Fruit fly (Drosophila melanogaster) whole organism, prepupa: Measurements from ENCODE around the gene Vm32E.
A peak's percentile ranks its signal among the peaks of the same experiment; 100 is the strongest.

Experiments
- Blimp-1 ChIP-seq: fragments of 200-800 bp; sonication (Bioruptor generic); optimal IDR thresholded peaks from 3 replicates; lab custom pipeline; 2017; ENCODE audit warnings: missing biosample characterization, missing genetic modification characterization, mild to moderate bottlenecking, moderate library complexity, missing genetic modification reagents
- CG10631 ChIP-seq: fragments of 200-800 bp; sonication (Bioruptor generic); optimal IDR thresholded peaks from 2 replicates; lab custom pipeline; 2016; ENCODE audit warnings: missing biosample characterization, missing genetic modification characterization
- CG10669 ChIP-seq: fragments of 200-800 bp; sonication (Bioruptor generic); optimal IDR thresholded peaks from 3 replicates; lab custom pipeline; 2018; ENCODE audit warnings: missing biosample characterization, mild to moderate bottlenecking, missing genetic modification characterization, moderate library complexity
- CG11294 ChIP-seq: fragments of 200-800 bp; sonication (Bioruptor generic); IDR thresholded peaks from 2 replicates; pipeline ENCODE4 v1.3.6; 2022; ENCODE audit warnings: missing biosample characterization, missing genetic modification characterization
- CG11762 ChIP-seq: fragments of 200-800 bp; sonication (Bioruptor generic); optimal IDR thresholded peaks from 3 replicates; lab custom pipeline; 2016; ENCODE audit warnings: missing biosample characterization, missing genetic modification characterization; ENCODE audit not compliant: insufficient read depth
- CG11902 ChIP-seq: fragments of 200-800 bp; sonication (Bioruptor generic); optimal IDR thresholded peaks from 3 replicates; lab custom pipeline; 2016; ENCODE audit warnings: missing biosample characterization, missing genetic modification characterization
- CG15336 ChIP-seq: fragments of 200-800 bp; sonication (Bioruptor generic); IDR thresholded peaks from 2 replicates; pipeline ENCODE4 v1.3.6; 2022; ENCODE audit warnings: missing biosample characterization, missing genetic modification characterization
- CG1621 ChIP-seq: fragments of 200-800 bp; sonication (Bioruptor generic); optimal IDR thresholded peaks from 3 replicates; lab custom pipeline; 2018; ENCODE audit warnings: missing biosample characterization, mild to moderate bottlenecking, missing genetic modification characterization
- CG16779 ChIP-seq: fragments of 200-800 bp; sonication (Bioruptor generic); optimal IDR thresholded peaks from 3 replicates; lab custom pipeline; 2017; ENCODE audit warnings: missing biosample characterization, mild to moderate bottlenecking, missing genetic modification characterization
- CG3032 ChIP-seq: fragments of 200-800 bp; optimal IDR thresholded peaks from 2 replicates; lab custom pipeline; 2019; ENCODE audit warnings: missing biosample characterization, mild to moderate bottlenecking, missing genetic modification characterization, moderate library complexity
- CG31627 ChIP-seq: fragments of 200-800 bp; sonication (Bioruptor generic); optimal IDR thresholded peaks from 3 replicates; lab custom pipeline; 2016; ENCODE audit warnings: missing biosample characterization, missing genetic modification characterization
- CG32006 ChIP-seq: fragments of 200-800 bp; sonication (Bioruptor generic); optimal IDR thresholded peaks from 3 replicates; lab custom pipeline; 2017; ENCODE audit warnings: missing biosample characterization, mild to moderate bottlenecking, missing genetic modification characterization
- CG3919 ChIP-seq: fragments of 200-800 bp; sonication (Bioruptor generic); optimal IDR thresholded peaks from 3 replicates; lab custom pipeline; 2016; ENCODE audit warnings: missing biosample characterization, missing genetic modification characterization
- CG4318 ChIP-seq: fragments of 200-800 bp; sonication (Bioruptor generic); optimal IDR thresholded peaks from 3 replicates; lab custom pipeline; 2017; ENCODE audit warnings: missing biosample characterization, mild to moderate bottlenecking, missing genetic modification characterization
- CG6163 ChIP-seq: fragments of 200-800 bp; sonication (Bioruptor generic); IDR thresholded peaks from 3 replicates; pipeline ENCODE4 v1.3.6; 2022; ENCODE audit warnings: missing biosample characterization, missing genetic modification characterization
- CG6276 ChIP-seq: fragments of 200-800 bp; sonication (Bioruptor generic); optimal IDR thresholded peaks from 2 replicates; lab custom pipeline; 2017; ENCODE audit warnings: missing biosample characterization, mild to moderate bottlenecking, missing genetic modification characterization
- CG6792 ChIP-seq: fragments of 200-800 bp; sonication (Bioruptor generic); optimal IDR thresholded peaks from 3 replicates; lab custom pipeline; 2016; ENCODE audit warnings: missing biosample characterization, missing genetic modification characterization
- CG6808 ChIP-seq: fragments of 200-800 bp; sonication (Bioruptor generic); optimal IDR thresholded peaks from 3 replicates; lab custom pipeline; 2017; ENCODE audit warnings: missing biosample characterization, missing genetic modification characterization, mild to moderate bottlenecking, moderate library complexity, missing genetic modification reagents
- CG6854 ChIP-seq: fragments of 200-800 bp; sonication (Bioruptor generic); optimal IDR thresholded peaks from 2 replicates; lab custom pipeline; 2017; ENCODE audit warnings: missing biosample characterization, mild to moderate bottlenecking, missing genetic modification characterization
- CG7368 ChIP-seq: fragments of 200-800 bp; sonication (Bioruptor generic); optimal IDR thresholded peaks from 3 replicates; lab custom pipeline; 2016; ENCODE audit warnings: missing biosample characterization, missing genetic modification characterization
- CG8319 ChIP-seq: fragments of 200-800 bp; sonication (Bioruptor generic); optimal IDR thresholded peaks from 3 replicates; lab custom pipeline; 2016; ENCODE audit warnings: missing biosample characterization, missing genetic modification characterization
- CG8632 ChIP-seq: fragments of 200-800 bp; sonication (Bioruptor generic); optimal IDR thresholded peaks from 3 replicates; lab custom pipeline; 2016; ENCODE audit warnings: missing biosample characterization, missing genetic modification characterization
- Eip75B ChIP-seq: fragments of 200-800 bp; sonication (Bioruptor generic); optimal IDR thresholded peaks from 3 replicates; lab custom pipeline; 2016; ENCODE audit warnings: missing biosample characterization, missing genetic modification characterization
- Eip78C ChIP-seq: fragments of 200-800 bp; sonication (Bioruptor generic); peaks from one replicate; lab custom pipeline; 2016; ENCODE audit warnings: missing biosample characterization, missing genetic modification characterization
- Eip93F ChIP-seq: fragments of 200-800 bp; sonication (Bioruptor generic); optimal IDR thresholded peaks from 2 replicates; lab custom pipeline; 2016; ENCODE audit warnings: missing biosample characterization, mild to moderate bottlenecking, missing genetic modification characterization
- Ets21C ChIP-seq: fragments of 200-800 bp; sonication (Bioruptor generic); optimal IDR thresholded peaks from 3 replicates; lab custom pipeline; 2016; ENCODE audit warnings: missing biosample characterization, missing genetic modification characterization
- Ets96B ChIP-seq: fragments of 200-800 bp; optimal IDR thresholded peaks from 2 replicates; lab custom pipeline; 2019; ENCODE audit warnings: missing biosample characterization, mild to moderate bottlenecking, missing genetic modification characterization, moderate library complexity
- Gug ChIP-seq: fragments of 200-800 bp; sonication (Bioruptor generic); IDR thresholded peaks from 2 replicates; pipeline ENCODE4 v1.3.6; 2022; ENCODE audit warnings: missing biosample characterization, missing genetic modification characterization
- Hr38 ChIP-seq: sonication (Bioruptor generic); optimal IDR thresholded peaks from 2 replicates; lab custom pipeline; 2016; ENCODE audit warnings: missing biosample characterization, missing genetic modification characterization
- Hr39 ChIP-seq: fragments of 200-800 bp; sonication (Bioruptor generic); optimal IDR thresholded peaks from 2 replicates; lab custom pipeline; 2016; ENCODE audit warnings: missing biosample characterization, missing genetic modification characterization
- Hr4 ChIP-seq: fragments of 200-800 bp; sonication (Bioruptor generic); optimal IDR thresholded peaks from 3 replicates; lab custom pipeline; 2016; ENCODE audit warnings: missing biosample characterization, missing genetic modification characterization
- Lpt ChIP-seq: fragments of 200-800 bp; sonication (Bioruptor generic); optimal IDR thresholded peaks from 3 replicates; lab custom pipeline; 2016; ENCODE audit warnings: missing biosample characterization, missing genetic modification characterization
- Met ChIP-seq: fragments of 200-800 bp; sonication (Bioruptor generic); optimal IDR thresholded peaks from 3 replicates; lab custom pipeline; 2016; ENCODE audit warnings: missing biosample characterization, missing genetic modification characterization
- OdsH ChIP-seq: fragments of 200-800 bp; sonication (Bioruptor generic); optimal IDR thresholded peaks from 3 replicates; lab custom pipeline; 2016; ENCODE audit warnings: missing biosample characterization, missing genetic modification characterization
- Smox ChIP-seq: fragments of 200-800 bp; sonication (Bioruptor generic); optimal IDR thresholded peaks from 3 replicates; lab custom pipeline; 2016; ENCODE audit warnings: missing biosample characterization, missing genetic modification characterization
- Sox14 ChIP-seq: fragments of 200-800 bp; sonication (Bioruptor generic); optimal IDR thresholded peaks from 3 replicates; lab custom pipeline; 2016; ENCODE audit warnings: missing biosample characterization, missing genetic modification characterization
- Sox15 ChIP-seq: fragments of 200-800 bp; sonication (Bioruptor generic); optimal IDR thresholded peaks from 3 replicates; lab custom pipeline; 2016; ENCODE audit warnings: missing biosample characterization, missing genetic modification characterization
- achi ChIP-seq: fragments of 200-800 bp; sonication (Bioruptor generic); optimal IDR thresholded peaks from 3 replicates; lab custom pipeline; 2016; ENCODE audit warnings: missing biosample characterization, missing genetic modification characterization
- acj6 ChIP-seq: fragments of 200-800 bp; sonication (Bioruptor generic); optimal IDR thresholded peaks from 3 replicates; lab custom pipeline; 2016; ENCODE audit warnings: missing biosample characterization, missing genetic modification characterization
- cyc ChIP-seq: fragments of 200-800 bp; sonication (Bioruptor generic); optimal IDR thresholded peaks from 3 replicates; lab custom pipeline; 2016; ENCODE audit warnings: missing biosample characterization, missing genetic modification characterization
- dsx ChIP-seq: fragments of 200-800 bp; optimal IDR thresholded peaks from 3 replicates; lab custom pipeline; 2019; ENCODE audit warnings: missing biosample characterization, mild to moderate bottlenecking, missing genetic modification characterization, moderate library complexity; ENCODE audit not compliant: poor library complexity, severe bottlenecking
- eg ChIP-seq: fragments of 200-800 bp; sonication (Bioruptor generic); IDR thresholded peaks from 3 replicates; pipeline ENCODE4 v1.3.6; 2022; ENCODE audit warnings: missing biosample characterization, missing genetic modification characterization
- esn ChIP-seq: fragments of 200-800 bp; sonication (Bioruptor generic); optimal IDR thresholded peaks from 2 replicates; lab custom pipeline; 2016; ENCODE audit warnings: missing biosample characterization, mild to moderate bottlenecking, missing genetic modification characterization, moderate library complexity
- fd59A ChIP-seq: fragments of 200-800 bp; sonication (Bioruptor generic); optimal IDR thresholded peaks from 2 replicates; lab custom pipeline; 2017; ENCODE audit warnings: missing biosample characterization, mild to moderate bottlenecking, missing genetic modification characterization, missing genetic modification reagents
- fd85E ChIP-seq: fragments of 200-800 bp; sonication (Bioruptor generic); optimal IDR thresholded peaks from 3 replicates; lab custom pipeline; 2016; ENCODE audit warnings: missing biosample characterization, missing genetic modification characterization
- fkh ChIP-seq: fragments of 200-800 bp; sonication (Bioruptor generic); optimal IDR thresholded peaks from 3 replicates; lab custom pipeline; 2017; ENCODE audit warnings: missing biosample characterization, mild to moderate bottlenecking, missing genetic modification characterization, moderate library complexity
- lz ChIP-seq: fragments of 200-800 bp; sonication (Bioruptor generic); optimal IDR thresholded peaks from 3 replicates; lab custom pipeline; 2016; ENCODE audit warnings: missing biosample characterization, missing genetic modification characterization
- net ChIP-seq: fragments of 200-800 bp; sonication (Bioruptor generic); optimal IDR thresholded peaks from 3 replicates; lab custom pipeline; 2016; ENCODE audit warnings: missing biosample characterization, missing genetic modification characterization
- salr ChIP-seq, 2 experiments: fragments of 200-800 bp; sonication (Bioruptor generic); optimal IDR thresholded peaks; 3 replicates each; lab custom pipeline; 2016 to 2018; ENCODE audit warnings: missing biosample characterization in 2 of 2, missing genetic modification characterization in 2 of 2, mild to moderate bottlenecking in 1 of 2
- spab ChIP-seq: fragments of 200-800 bp; sonication (Bioruptor generic); optimal IDR thresholded peaks from 2 replicates; lab custom pipeline; 2017; ENCODE audit warnings: missing biosample characterization, mild to moderate bottlenecking, missing genetic modification characterization, missing genetic modification reagents
- ss ChIP-seq, 2 experiments: fragments of 200-800 bp; sonication (Bioruptor generic); optimal IDR thresholded peaks; 2 replicates in 1 of 2; 3 replicates in 1 of 2; lab custom pipeline; 2017 to 2018; ENCODE audit warnings: mild to moderate bottlenecking in 2 of 2, missing biosample characterization in 2 of 2, missing genetic modification characterization in 2 of 2, moderate library complexity in 1 of 2
- svp ChIP-seq: fragments of 200-800 bp; sonication (Bioruptor generic); peaks from one replicate; lab custom pipeline; 2016; ENCODE audit warnings: missing biosample characterization, missing genetic modification characterization
- topi ChIP-seq: fragments of 200-800 bp; sonication (Bioruptor generic); optimal IDR thresholded peaks from 3 replicates; lab custom pipeline; 2016; ENCODE audit warnings: missing biosample characterization, missing genetic modification characterization

Gene Vm32E

DNA sequence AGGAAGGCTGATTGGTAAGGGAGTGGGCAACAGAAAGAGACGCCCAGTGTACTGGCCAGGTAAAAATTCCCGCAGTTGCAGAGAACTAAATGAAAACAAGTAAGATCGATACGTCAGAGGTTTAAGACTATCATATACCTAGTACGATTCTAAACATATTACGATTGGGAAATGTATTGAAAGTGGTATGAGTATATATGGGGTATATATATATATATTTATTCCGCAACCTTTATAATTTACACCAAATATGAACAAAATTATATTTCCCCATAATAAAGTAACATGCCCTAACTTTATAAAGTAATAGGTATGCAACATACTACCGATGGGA lies 17.6 kb upstream of the Vm32E start:
- TF ChIP-seq topi (GFP tag; lab: Kevin White, UChicago) (peak; percentile 43), CG10669 (GFP tag; lab: Kevin White, UChicago) (peak; percentile 19), Sox15 (peak; percentile 49), Hr38 (GFP tag; lab: Kevin White, UChicago) (no peak), Met (GFP tag; lab: Kevin White, UChicago) (peak; percentile 58), spab (GFP tag; lab: Kevin White, UChicago) (no peak), acj6 (GFP tag; lab: Kevin White, UChicago) (peak; percentile 56), CG8632 (GFP tag; lab: Kevin White, UChicago) (peak; percentile 53), ss (GFP tag; optimal IDR thresholded peaks at IDR 0.05; lab: Kevin White, UChicago) (no peak), CG6163 (GFP tag; lab: Robert Waterston, UW) (no peak; the same call in 2 of the 3 replicates), Gug (GFP tag; lab: Robert Waterston, UW) (no peak), CG6854 (GFP tag; lab: Kevin White, UChicago) (no peak), Hr39 (GFP tag; lab: Kevin White, UChicago) (peak; percentile 59), net (GFP tag; lab: Kevin White, UChicago) (peak; percentile 32), CG11294 (GFP tag; lab: Robert Waterston, UW) (no peak), Smox (GFP tag; lab: Kevin White, UChicago) (peak; percentile 75), lz (GFP tag; lab: Kevin White, UChicago) (peak; percentile 16), Blimp-1 (no peak), CG4318 (no peak), Eip93F (no peak), CG8319 (GFP tag; lab: Kevin White, UChicago) (peak; percentile 15), CG3919 (GFP tag; lab: Kevin White, UChicago) (peak; percentile 40), OdsH (peak; percentile 66), Eip78C (GFP tag; lab: Kevin White, UChicago) (peak; percentile 84), Lpt (no peak), CG15336 (GFP tag; lab: Robert Waterston, UW) (no peak), Hr4 (GFP tag; lab: Kevin White, UChicago) (no peak), eg (no peak), esn (GFP tag; lab: Kevin White, UChicago) (peak; percentile 83), CG16779 (tag; lab: Kevin White, UChicago) (no peak), fd59A (GFP tag; lab: Kevin White, UChicago) (peak; percentile 36), CG10631 (GFP tag; lab: Kevin White, UChicago) (peak; percentile 53), fd85E (GFP tag; lab: Kevin White, UChicago) (no peak), CG6276 (GFP tag; lab: Kevin White, UChicago) (no peak), Ets21C (GFP tag; lab: Kevin White, UChicago) (peak; percentile 3), svp (GFP tag; lab: Kevin White, UChicago) (peak; percentile 88), Sox14 (GFP tag; lab: Kevin White, UChicago) (peak; percentile 16), CG3032 (tag; lab: Kevin White, UChicago) (no peak), CG31627 (GFP tag; lab: Kevin White, UChicago) (peak; percentile 47), CG1621 (tag; lab: Kevin White, UChicago) (no peak), achi (GFP tag; lab: Kevin White, UChicago) (peak; percentile 54), Ets96B (peak; percentile 36), CG6808 (no peak), dsx (GFP tag; lab: Kevin White, UChicago) (peak; percentile 26), salr (GFP tag; optimal IDR thresholded peaks at IDR 0.05; lab: Kevin White, UChicago) (no peak), cyc (peak; percentile 34), CG32006 (GFP tag; lab: Kevin White, UChicago) (no peak), CG7368 (GFP tag; lab: Kevin White, UChicago) (no peak), fkh (no peak), CG11762 (GFP tag; lab: Kevin White, UChicago) (no peak), CG6792 (GFP tag; lab: Kevin White, UChicago) (peak; percentile 65), Eip75B (GFP tag; lab: Kevin White, UChicago) (peak; percentile 56), CG11902 (GFP tag; lab: Kevin White, UChicago) (peak; percentile 12)
